Worm (Caenorhabditis elegans): Measurements from ENCODE around the gene srw-33.

The srw-33 gene

ce11 chrV:15466017-15466416 is 14.7 kb upstream of the srw-33 start:
- TF ChIP-seq unc-62 (GFP tag; optimal IDR thresholded peaks at IDR 0.05) = no peak

- no peak for TF ChIP-seq unc-62 (GFP tag; optimal IDR thresholded peaks at IDR 0.05)
Observed at ce11 chrV:15465032-15465727, 13.9 kb upstream of the srw-33 start, which contains the start of gene pqn-71. pqn-71 (plus strand) TSS chrV:15465677.

- TF ChIP-seq unc-62 (GFP tag; optimal IDR thresholded peaks at IDR 0.05) = no peak
Observed at ce11 chrV:15464402-15464801, 13.1 kb upstream of the srw-33 start, which contains the start of gene rocf-1. rocf-1 (minus strand) TSS chrV:15464502.

- no peak for TF ChIP-seq unc-62 (GFP tag; optimal IDR thresholded peaks at IDR 0.05)
Observed at ce11 chrV:15459088-15459487, 7.8 kb upstream of the srw-33 start, which contains the start of gene str-71. str-71 (minus strand) TSS chrV:15459188.

- no peak for TF ChIP-seq unc-62 (GFP tag; optimal IDR thresholded peaks at IDR 0.05)
Observed at ce11 chrV:15454322-15454721, 3.0 kb upstream of the srw-33 start.

- no peak for TF ChIP-seq unc-62 (GFP tag; optimal IDR thresholded peaks at IDR 0.05)
Observed at ce11 chrV:15448865-15449264, 2.5 kb downstream of the srw-33 start, which contains the start of gene T26H5.14. T26H5.14 (plus strand) TSS chrV:15449165.

- no peak for TF ChIP-seq unc-62 (GFP tag; optimal IDR thresholded peaks at IDR 0.05)
Observed at ce11 chrV:15448408-15448807, 2.9 kb downstream of the srw-33 start, which contains the start of gene T26H5.4. T26H5.4 (minus strand) TSS chrV:15448701.

ce11 chrV:15445437-15445836 is 5.9 kb downstream of the srw-33 start, which contains the start of gene srh-239:
srh-239 (plus strand) TSS chrV:15445737.
- TF ChIP-seq unc-62 (GFP tag; optimal IDR thresholded peaks at IDR 0.05) = no peak

ce11 chrV:15444615-15445014 is 6.7 kb downstream of the srw-33 start, which contains the start of gene T26H5.9:
T26H5.9 (plus strand) TSS chrV:15444916.
- TF ChIP-seq unc-62 (GFP tag; optimal IDR thresholded peaks at IDR 0.05) = no peak

- no peak for TF ChIP-seq unc-62 (GFP tag; optimal IDR thresholded peaks at IDR 0.05)
Observed at ce11 chrV:15444188-15444587, 7.1 kb downstream of the srw-33 start, which contains the start of gene T26H5.11. T26H5.11 (minus strand) TSS chrV:15444288.

ce11 chrV:15443708-15444107 is 7.6 kb downstream of the srw-33 start, which contains the start of gene T26H5.10:
T26H5.10 (minus strand) TSS chrV:15443808.
- TF ChIP-seq unc-62 (GFP tag; optimal IDR thresholded peaks at IDR 0.05) = no peak

ce11 chrV:15442384-15442783 is 8.9 kb downstream of the srw-33 start:
- TF ChIP-seq unc-62 (GFP tag; optimal IDR thresholded peaks at IDR 0.05) = no peak

- no peak for TF ChIP-seq unc-62 (GFP tag; optimal IDR thresholded peaks at IDR 0.05)
Observed at ce11 chrV:15436133-15436532, 15.2 kb downstream of the srw-33 start.

- no peak for TF ChIP-seq unc-62 (GFP tag; optimal IDR thresholded peaks at IDR 0.05)
Observed at ce11 chrV:15434647-15435046, 16.7 kb downstream of the srw-33 start.

- no peak for TF ChIP-seq unc-62 (GFP tag; optimal IDR thresholded peaks at IDR 0.05)
Observed at ce11 chrV:15432457-15432856, 18.9 kb downstream of the srw-33 start, which contains the start of gene T26H5.8. T26H5.8 (minus strand) TSS chrV:15432726.

ce11 chrV:15431322-15432052 is 19.8 kb downstream of the srw-33 start:
- TF ChIP-seq unc-62 (GFP tag; optimal IDR thresholded peaks at IDR 0.05) = no peak
